Worm (Caenorhabditis elegans) whole organism, L1 larva: ENCODE measurements around the gene fipr-2.

Source experiments
- C04F5.9 ChIP-seq: sonication (generic microtip); optimal IDR thresholded peaks from 2 replicates; lab custom pipeline; 2016; ENCODE audit warnings: missing genetic modification characterization, missing compliant biosample characterization
- C16A3.4 ChIP-seq: fragments of 150-350 bp; optimal IDR thresholded peaks from 2 replicates; lab custom pipeline; 2014; ENCODE audit warnings: missing biosample characterization, missing genetic modification characterization
- alr-1 ChIP-seq: fragments of 200-800 bp; sonication (Bioruptor generic); optimal IDR thresholded peaks from 2 replicates; lab custom pipeline; 2018; ENCODE audit warnings: borderline replicate concordance, mild to moderate bottlenecking, missing genetic modification characterization, missing compliant biosample characterization
- ama-1 ChIP-seq: fragments of 150-350 bp; optimal IDR thresholded peaks from 2 replicates; lab custom pipeline; 2014
- blmp-1 ChIP-seq: fragments of 150-350 bp; optimal IDR thresholded peaks from 2 replicates; lab custom pipeline; 2014; ENCODE audit warnings: missing biosample characterization, missing genetic modification characterization
- ces-1 ChIP-seq: fragments of 150-350 bp; optimal IDR thresholded peaks from 2 replicates; lab custom pipeline; 2014; ENCODE audit warnings: missing biosample characterization, missing genetic modification reagents, missing genetic modification characterization
- dpl-1 ChIP-seq, 3 experiments: fragments of 150-350 bp in 2 of 3; sonication (generic microtip) in 1 of 3; optimal IDR thresholded peaks; 2 replicates each; lab custom pipeline; 2014 to 2017; ENCODE audit warnings: missing biosample characterization in 3 of 3, missing genetic modification characterization in 3 of 3, missing genetic modification reagents in 3 of 3
- dsc-1 ChIP-seq: sonication (generic microtip); optimal IDR thresholded peaks from 2 replicates; lab custom pipeline; 2016; ENCODE audit warnings: mild to moderate bottlenecking, missing genetic modification characterization, missing compliant biosample characterization
- efl-1 ChIP-seq, 4 experiments: fragments of 150-350 bp; optimal IDR thresholded peaks in 3 of 4; peaks in 1 of 4; 1 replicate in 1 of 4; 2 replicates in 3 of 4; lab custom pipeline; 2014; ENCODE audit warnings: missing biosample characterization in 2 of 4, missing genetic modification characterization in 2 of 4, missing genetic modification reagents in 2 of 4
- egl-13 ChIP-seq: sonication (generic microtip); optimal IDR thresholded peaks from 2 replicates; lab custom pipeline; 2016; ENCODE audit warnings: missing genotype, missing genetic modification reagents, missing genetic modification characterization, missing compliant biosample characterization
- ets-5 ChIP-seq: fragments of 200-800 bp; sonication (Bioruptor generic); IDR thresholded peaks from 2 replicates; pipeline ENCODE4 v1.3.6; 2022; ENCODE audit warnings: missing genetic modification characterization, missing compliant biosample characterization
- fkh-8 ChIP-seq: sonication (generic microtip); optimal IDR thresholded peaks from 2 replicates; lab custom pipeline; 2016; ENCODE audit warnings: mild to moderate bottlenecking, missing genetic modification characterization, missing compliant biosample characterization
- fos-1 ChIP-seq: fragments of 150-350 bp; optimal IDR thresholded peaks from 2 replicates; lab custom pipeline; 2014; ENCODE audit warnings: missing biosample characterization, missing genetic modification characterization
- hlh-17 ChIP-seq: fragments of 200-800 bp; sonication (Bioruptor generic); optimal IDR thresholded peaks from 2 replicates; lab custom pipeline; 2018; ENCODE audit warnings: missing genetic modification characterization, mild to moderate bottlenecking, missing compliant biosample characterization, moderate library complexity, borderline replicate concordance
- hlh-4 ChIP-seq: sonication (generic microtip); optimal IDR thresholded peaks from 2 replicates; lab custom pipeline; 2016; ENCODE audit warnings: mild to moderate bottlenecking, missing genetic modification characterization, missing compliant biosample characterization
- jun-1 ChIP-seq: fragments of 150-350 bp; optimal IDR thresholded peaks from 2 replicates; lab custom pipeline; 2014; ENCODE audit warnings: missing biosample characterization, missing genetic modification reagents, missing genetic modification characterization
- lin-15B ChIP-seq: fragments of 150-350 bp; sonication (generic microtip); optimal IDR thresholded peaks from 3 replicates; lab custom pipeline; 2014; ENCODE audit warnings: missing biosample characterization, missing genetic modification characterization
- lir-3 ChIP-seq: sonication (generic microtip); optimal IDR thresholded peaks from 2 replicates; lab custom pipeline; 2016; ENCODE audit warnings: mild to moderate bottlenecking, missing genetic modification characterization, moderate library complexity, missing compliant biosample characterization; ENCODE audit not compliant: poor library complexity
- mab-9 ChIP-seq: fragments of 200-800 bp; sonication (Bioruptor generic); IDR thresholded peaks from 2 replicates; pipeline ENCODE4 v1.3.6; 2022; ENCODE audit warnings: missing genetic modification reagents, missing genetic modification characterization, missing compliant biosample characterization
- mef-2 ChIP-seq: fragments of 150-350 bp; optimal IDR thresholded peaks from 2 replicates; lab custom pipeline; 2014; ENCODE audit warnings: missing biosample characterization, missing genetic modification characterization
- mep-1 ChIP-seq: fragments of 150-350 bp; optimal IDR thresholded peaks from 2 replicates; lab custom pipeline; 2014; ENCODE audit warnings: missing biosample characterization, missing genetic modification characterization
- nhr-11 ChIP-seq: fragments of 150-350 bp; optimal IDR thresholded peaks from 2 replicates; lab custom pipeline; 2014; ENCODE audit warnings: missing biosample characterization, missing genetic modification characterization
- nhr-19 ChIP-seq: fragments of 200-800 bp; sonication (Bioruptor generic); conservative IDR thresholded peaks from 2 replicates; pipeline ENCODE4 v1.3.6; 2022; ENCODE audit warnings: missing genetic modification characterization, missing compliant biosample characterization
- nhr-20 ChIP-seq: sonication (generic microtip); optimal IDR thresholded peaks from 2 replicates; lab custom pipeline; 2016; ENCODE audit warnings: mild to moderate bottlenecking, missing genetic modification characterization, missing compliant biosample characterization
- nhr-47 ChIP-seq: sonication (generic microtip); optimal IDR thresholded peaks from 2 replicates; lab custom pipeline; 2016; ENCODE audit warnings: mild to moderate bottlenecking, missing genetic modification characterization, moderate library complexity, missing compliant biosample characterization
- nhr-71 ChIP-seq: sonication (generic microtip); optimal IDR thresholded peaks from 2 replicates; lab custom pipeline; 2016; ENCODE audit warnings: mild to moderate bottlenecking, missing genetic modification characterization, moderate library complexity, missing compliant biosample characterization
- nhr-90 ChIP-seq: sonication (generic microtip); optimal IDR thresholded peaks from 2 replicates; lab custom pipeline; 2016; ENCODE audit warnings: mild to moderate bottlenecking, missing genetic modification characterization, missing compliant biosample characterization; ENCODE audit not compliant: poor library complexity
- skn-1 ChIP-seq: fragments of 150-350 bp; optimal IDR thresholded peaks from 2 replicates; lab custom pipeline; 2014; ENCODE audit warnings: missing biosample characterization, missing genetic modification characterization
- snpc-4 ChIP-seq: fragments of 150-350 bp; optimal IDR thresholded peaks from 2 replicates; lab custom pipeline; 2014; ENCODE audit warnings: missing biosample characterization, missing genetic modification characterization
- sox-4 ChIP-seq: sonication (generic microtip); optimal IDR thresholded peaks from 2 replicates; lab custom pipeline; 2016; ENCODE audit warnings: missing genetic modification characterization, missing compliant biosample characterization
- sptf-1 ChIP-seq: fragments of 150-350 bp; optimal IDR thresholded peaks from 2 replicates; lab custom pipeline; 2014; ENCODE audit warnings: missing biosample characterization, missing genetic modification characterization
- swsn-7 ChIP-seq: sonication (generic microtip); optimal IDR thresholded peaks from 2 replicates; lab custom pipeline; 2016; ENCODE audit warnings: missing genetic modification characterization, missing compliant biosample characterization
- tbx-2 ChIP-seq: sonication (generic microtip); optimal IDR thresholded peaks from 2 replicates; lab custom pipeline; 2016; ENCODE audit warnings: missing genetic modification characterization, missing compliant biosample characterization
- tlp-1 ChIP-seq: fragments of 150-350 bp; optimal IDR thresholded peaks from 2 replicates; lab custom pipeline; 2014; ENCODE audit warnings: missing biosample characterization, missing genetic modification characterization
- unc-30 ChIP-seq: sonication (generic microtip); optimal IDR thresholded peaks from 2 replicates; lab custom pipeline; 2017; ENCODE audit warnings: missing biosample characterization, missing genetic modification characterization
- unc-62 ChIP-seq: fragments of 150-350 bp; optimal IDR thresholded peaks from 2 replicates; lab custom pipeline; 2014; ENCODE audit warnings: missing biosample characterization, missing genetic modification reagents, missing genetic modification characterization
- xbp-1 ChIP-seq: sonication (generic microtip); optimal IDR thresholded peaks from 2 replicates; lab custom pipeline; 2016; ENCODE audit warnings: missing genetic modification characterization, missing compliant biosample characterization
- zag-1 ChIP-seq: fragments of 150-350 bp; optimal IDR thresholded peaks from 2 replicates; lab custom pipeline; 2014; ENCODE audit warnings: missing biosample characterization, missing genetic modification characterization
- ztf-4 ChIP-seq: fragments of 150-350 bp; optimal IDR thresholded peaks from 2 replicates; lab custom pipeline; 2014; ENCODE audit warnings: missing biosample characterization, missing genetic modification characterization

fipr-2 gene

DNA sequence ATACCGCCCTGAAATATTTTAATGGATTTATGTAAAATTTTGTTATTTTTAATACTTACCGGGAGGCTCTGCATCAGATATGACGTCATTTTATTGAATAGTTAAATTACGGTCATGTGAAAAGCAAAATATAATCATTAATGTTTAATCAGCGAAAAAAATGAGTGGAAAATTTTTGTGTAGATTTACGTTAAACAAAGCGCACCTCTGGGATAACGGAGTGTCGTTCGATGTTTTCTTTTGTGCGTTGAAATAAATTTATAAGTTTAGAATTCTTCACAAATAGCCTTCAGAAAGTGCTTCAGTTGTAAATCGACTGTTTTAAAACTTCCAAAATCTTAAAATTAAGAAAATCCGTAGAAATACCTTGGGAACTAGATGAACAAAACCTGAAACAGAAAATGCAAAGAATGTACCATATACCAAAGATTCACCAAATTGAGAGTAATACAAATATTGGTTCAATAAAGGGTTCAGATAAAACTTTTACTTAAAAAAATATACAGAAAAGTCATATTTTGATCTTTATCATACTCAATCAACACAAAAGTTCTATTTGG is 35.6 kb downstream of the fipr-2 start, which contains the start of the genes K01D12.20 and miga-1 (continued):
- TF ChIP-seq mep-1 (tag; lab: Kevin White, UChicago) (peak; percentile 59), swsn-7 (tag; lab: Kevin White, UChicago) (peak; percentile 43), dpl-1 (GFP tag; optimal IDR thresholded peaks at IDR 0.05; lab: Kevin White, UChicago) (peak; percentile 37 to 55 (median 46)), ces-1 (GFP tag; lab: Kevin White, UChicago) (no peak), skn-1 (tag; lab: Kevin White, UChicago) (peak; percentile 22), lin-15B (peak; percentile 28), nhr-20 (tag; lab: Kevin White, UChicago) (peak; percentile 46), unc-30 (no peak), xbp-1 (tag; lab: Kevin White, UChicago) (peak; percentile 32), dsc-1 (tag; lab: Kevin White, UChicago) (peak; percentile 42), nhr-71 (peak; percentile 42), hlh-4 (tag; lab: Kevin White, UChicago) (no peak), egl-13 (no peak), tbx-2 (tag; lab: Kevin White, UChicago) (peak; percentile 31), sox-4 (no peak), ztf-4 (tag; lab: Kevin White, UChicago) (no peak), efl-1 (optimal IDR thresholded peaks at IDR 0.05; lab: Kevin White, UChicago) (peak; percentile 31 to 60), efl-1 (GFP tag; optimal IDR thresholded peaks at IDR 0.05 in 1 of 2; lab: Kevin White, UChicago) (peak; percentile 50 to 93), nhr-19 (GFP tag; lab: Robert Waterston, UW) (peak; percentile 22; the same call in 1 of the 2 replicates), nhr-90 (peak; percentile 49), blmp-1 (tag; lab: Kevin White, UChicago) (peak; percentile 25), ets-5 (GFP tag; lab: Robert Waterston, UW) (no peak)
- TF ChIP-seq, all 84 proteins: peak for 21

DNA sequence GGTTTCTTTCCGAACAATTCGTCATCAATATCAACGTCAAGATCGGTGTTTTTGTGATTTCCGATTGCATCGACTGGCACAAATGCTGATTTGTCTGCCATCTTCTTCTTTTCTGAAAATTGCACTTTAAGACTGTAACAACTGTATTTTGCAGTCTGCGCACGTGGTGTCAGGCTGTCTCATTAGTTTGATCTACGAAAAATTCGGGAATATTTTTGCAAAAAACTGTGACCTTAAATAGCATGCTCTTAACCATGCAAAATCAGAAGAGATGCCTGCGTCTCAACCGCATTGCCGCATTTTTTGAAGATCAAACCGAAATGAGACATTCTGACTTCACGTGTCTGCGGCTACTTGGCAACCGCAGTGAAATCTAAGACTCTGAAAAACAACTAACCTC is 36.2 kb downstream of the fipr-2 start, which contains the start of gene K01D12.7:
Gene K01D12.7 (minus strand): TSS at position 101 of the 400 bp plus-strand sequence.
- no peak for TF ChIP-seq hlh-4 (tag; lab: Kevin White, UChicago)
- no peak for TF ChIP-seq jun-1 (tag; lab: Kevin White, UChicago)
- no peak for TF ChIP-seq fos-1
- TF ChIP-seq mep-1 (tag; lab: Kevin White, UChicago), result no peak
- no peak for TF ChIP-seq ama-1 (lab: Kevin White, UChicago)
- no peak for TF ChIP-seq hlh-17 (GFP tag; lab: Kevin White, UChicago)
- no peak for TF ChIP-seq alr-1
- no peak for TF ChIP-seq mab-9 (GFP tag; lab: Robert Waterston, UW)
- no peak for TF ChIP-seq dsc-1 (tag; lab: Kevin White, UChicago)
- no peak for TF ChIP-seq unc-62
- no peak for TF ChIP-seq snpc-4
- no peak for TF ChIP-seq fkh-8 (tag; lab: Kevin White, UChicago)
- no peak for TF ChIP-seq mef-2 (tag; lab: Kevin White, UChicago)
- TF ChIP-seq, all 84 proteins: peak for 0

DNA sequence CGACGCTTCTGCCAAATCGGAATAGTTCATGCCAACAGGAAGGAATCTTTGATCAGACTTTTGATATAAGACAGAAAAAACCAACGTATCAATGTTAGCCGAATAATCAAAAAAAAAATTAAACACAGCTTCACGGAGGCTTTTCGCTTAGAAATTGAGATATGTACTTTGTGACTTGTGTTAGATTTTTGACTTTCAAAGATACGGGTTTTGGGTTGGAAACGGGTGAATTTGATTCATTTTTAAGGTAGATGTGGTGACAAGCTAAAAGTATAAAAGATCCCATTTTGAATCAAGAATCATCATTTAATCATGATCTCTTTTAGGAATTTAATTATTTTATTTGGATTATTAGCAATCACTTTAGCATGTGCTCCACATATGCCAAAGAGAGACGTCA is 37.2 kb downstream of the fipr-2 start, which contains the start of gene K01D12.8:
Gene K01D12.8 (plus strand): TSS at position 301 of the 400 bp plus-strand sequence.
- TF ChIP-seq ama-1 (lab: Kevin White, UChicago), result no peak
- TF ChIP-seq C16A3.4 (tag; lab: Kevin White, UChicago), result no peak
- no peak for TF ChIP-seq ets-5 (GFP tag; lab: Robert Waterston, UW)
- no peak for TF ChIP-seq nhr-11 (tag; lab: Kevin White, UChicago)
- TF ChIP-seq egl-13, result no peak
- no peak for TF ChIP-seq sptf-1 (tag; lab: Kevin White, UChicago)
- TF ChIP-seq C04F5.9 (tag; lab: Kevin White, UChicago), result no peak
- TF ChIP-seq tlp-1, result no peak
- no peak for TF ChIP-seq nhr-47
- no peak for TF ChIP-seq lir-3 (tag; lab: Kevin White, UChicago)
- no peak for TF ChIP-seq swsn-7 (tag; lab: Kevin White, UChicago)
- TF ChIP-seq fos-1, result no peak
- no peak for TF ChIP-seq zag-1 (tag; lab: Kevin White, UChicago)
- no peak for TF ChIP-seq unc-30
